Worm (Caenorhabditis elegans) whole organism, L4 larva: ENCODE results near the gene lec-6.
A peak's percentile ranks its signal among the peaks of the same experiment; 100 is the strongest.

Source experiments
- D1046.2 ChIP-seq: fragments of 200-800 bp; sonication (Bioruptor generic); IDR thresholded peaks from 2 replicates; pipeline ENCODE4 v1.3.6; 2022; ENCODE audit warnings: missing genetic modification characterization, missing compliant biosample characterization
- F10B5.3 ChIP-seq: sonication (generic microtip); optimal IDR thresholded peaks from 2 replicates; lab custom pipeline; 2016; ENCODE audit warnings: mild to moderate bottlenecking, missing genetic modification characterization, missing compliant biosample characterization
- F26F4.8 ChIP-seq: fragments of 200-800 bp; sonication (Bioruptor generic); conservative IDR thresholded peaks from 2 replicates; pipeline ENCODE4 v1.3.6; 2022; ENCODE audit warnings: missing genetic modification characterization, missing compliant biosample characterization
- F37D6.2 ChIP-seq: sonication (generic microtip); optimal IDR thresholded peaks from 2 replicates; lab custom pipeline; 2016; ENCODE audit warnings: mild to moderate bottlenecking, missing genetic modification characterization, missing compliant biosample characterization
- F49E8.2 ChIP-seq: sonication (generic microtip); optimal IDR thresholded peaks from 2 replicates; lab custom pipeline; 2016; ENCODE audit warnings: missing compliant biosample characterization, mild to moderate bottlenecking, missing genetic modification characterization, borderline replicate concordance
- T20F7.1 ChIP-seq: fragments of 200-800 bp; sonication (Bioruptor generic); optimal IDR thresholded peaks from 2 replicates; lab custom pipeline; 2018; ENCODE audit warnings: mild to moderate bottlenecking, missing genetic modification characterization, missing compliant biosample characterization
- Y48G9A.11 ChIP-seq: fragments of 200-800 bp; sonication (Bioruptor generic); IDR thresholded peaks from 2 replicates; pipeline ENCODE4 v1.3.6; 2022; ENCODE audit warnings: missing genetic modification reagents, missing genetic modification characterization, missing compliant biosample characterization
- aha-1 ChIP-seq: fragments of 150-350 bp; peaks from one replicate; lab custom pipeline; 2014; ENCODE audit warnings: missing biosample characterization, missing genetic modification characterization
- arid-1 ChIP-seq: fragments of 200-800 bp; sonication (Bioruptor generic); conservative IDR thresholded peaks from 2 replicates; pipeline ENCODE4 v1.3.6; 2022; ENCODE audit warnings: missing genetic modification reagents, missing genetic modification characterization, missing compliant biosample characterization
- ceh-20 ChIP-seq: fragments of 200-800 bp; sonication (Bioruptor generic); IDR thresholded peaks from 2 replicates; pipeline ENCODE4 v1.3.6; 2022; ENCODE audit warnings: missing genetic modification reagents, missing genetic modification characterization, missing compliant biosample characterization
- ceh-44 ChIP-seq: fragments of 200-800 bp; sonication (Bioruptor generic); IDR thresholded peaks from 2 replicates; pipeline ENCODE4 v1.3.6; 2022; ENCODE audit warnings: missing genetic modification reagents, missing genetic modification characterization, missing compliant biosample characterization
- ceh-62 ChIP-seq: sonication (generic microtip); optimal IDR thresholded peaks from 2 replicates; lab custom pipeline; 2017; ENCODE audit warnings: missing biosample characterization, missing genetic modification characterization
- ceh-82 ChIP-seq: sonication (generic microtip); optimal IDR thresholded peaks from 2 replicates; lab custom pipeline; 2017; ENCODE audit warnings: missing biosample characterization, missing genetic modification characterization
- daf-8 ChIP-seq: fragments of 200-800 bp; sonication (Bioruptor generic); IDR thresholded peaks from 2 replicates; pipeline ENCODE4 v1.3.6; 2022; ENCODE audit warnings: missing genetic modification characterization, missing compliant biosample characterization
- dmd-6 ChIP-seq: fragments of 200-800 bp; sonication (Bioruptor generic); IDR thresholded peaks from 2 replicates; pipeline ENCODE4 v1.3.6; 2022; ENCODE audit warnings: missing genetic modification reagents, missing genetic modification characterization, missing compliant biosample characterization
- dmd-9 ChIP-seq: fragments of 200-800 bp; sonication (Bioruptor generic); IDR thresholded peaks from 2 replicates; pipeline ENCODE4 v1.3.6; 2022; ENCODE audit warnings: missing genetic modification reagents, missing genetic modification characterization, missing compliant biosample characterization
- dve-1 ChIP-seq: sonication (generic microtip); optimal IDR thresholded peaks from 2 replicates; lab custom pipeline; 2017; ENCODE audit warnings: antibody characterized with exemption, mild to moderate bottlenecking, missing genetic modification characterization, missing compliant biosample characterization; ENCODE audit not compliant: insufficient read depth
- egl-43 ChIP-seq: fragments of 200-800 bp; sonication (Bioruptor generic); IDR thresholded peaks from 2 replicates; pipeline ENCODE4 v1.3.6; 2022; ENCODE audit warnings: missing genetic modification reagents, missing genetic modification characterization, missing compliant biosample characterization
- fkh-10 ChIP-seq: fragments of 150-350 bp; optimal IDR thresholded peaks from 2 replicates; lab custom pipeline; 2014; ENCODE audit warnings: missing biosample characterization, missing genetic modification reagents, missing genetic modification characterization
- fos-1 ChIP-seq: fragments of 150-350 bp; optimal IDR thresholded peaks from 2 replicates; lab custom pipeline; 2014; ENCODE audit warnings: missing biosample characterization, missing genetic modification characterization
- hmg-1.1 ChIP-seq: fragments of 200-800 bp; sonication (Bioruptor generic); IDR thresholded peaks from 2 replicates; pipeline ENCODE4 v1.3.6; 2022; ENCODE audit warnings: missing genetic modification reagents, missing genetic modification characterization, missing compliant biosample characterization
- lin-15B ChIP-seq: fragments of 150-350 bp; sonication (generic microtip); optimal IDR thresholded peaks from 3 replicates; lab custom pipeline; 2014; ENCODE audit warnings: missing biosample characterization, missing genetic modification characterization
- lin-29 ChIP-seq: fragments of 200-800 bp; sonication (Bioruptor generic); IDR thresholded peaks from 2 replicates; pipeline ENCODE4 v1.3.6; 2022; ENCODE audit warnings: missing genetic modification reagents, missing genetic modification characterization, missing compliant biosample characterization
- lin-38 ChIP-seq: fragments of 200-800 bp; sonication (Bioruptor generic); IDR thresholded peaks from 2 replicates; pipeline ENCODE4 v1.3.6; 2022; ENCODE audit warnings: missing genetic modification reagents, missing genetic modification characterization, missing compliant biosample characterization
- lir-3 ChIP-seq: sonication (generic microtip); optimal IDR thresholded peaks from 2 replicates; lab custom pipeline; 2016; ENCODE audit warnings: mild to moderate bottlenecking, missing genetic modification characterization, missing compliant biosample characterization
- madf-9 ChIP-seq: fragments of 200-800 bp; sonication (Bioruptor generic); conservative IDR thresholded peaks from 2 replicates; pipeline ENCODE4 v1.3.6; 2022; ENCODE audit warnings: missing genetic modification reagents, missing genetic modification characterization, missing compliant biosample characterization
- mep-1 ChIP-seq: fragments of 150-350 bp; sonication (generic microtip); optimal IDR thresholded peaks from 3 replicates; lab custom pipeline; 2014; ENCODE audit warnings: missing biosample characterization, missing genetic modification characterization
- mxl-3 ChIP-seq: fragments of 200-800 bp; sonication (Bioruptor generic); optimal IDR thresholded peaks from 2 replicates; lab custom pipeline; 2018; ENCODE audit warnings: mild to moderate bottlenecking, missing genetic modification characterization, missing compliant biosample characterization
- nhr-10 ChIP-seq: fragments of 150-350 bp; optimal IDR thresholded peaks from 2 replicates; lab custom pipeline; 2014; ENCODE audit warnings: missing biosample characterization, missing genetic modification characterization
- nhr-102 ChIP-seq: sonication (generic microtip); optimal IDR thresholded peaks from 2 replicates; lab custom pipeline; 2016; ENCODE audit warnings: mild to moderate bottlenecking, missing genetic modification characterization, moderate library complexity, missing compliant biosample characterization
- nhr-111 ChIP-seq: fragments of 200-800 bp; sonication (Bioruptor generic); optimal IDR thresholded peaks from 2 replicates; lab custom pipeline; 2018; ENCODE audit warnings: mild to moderate bottlenecking, missing genetic modification characterization, missing compliant biosample characterization
- nhr-41 ChIP-seq: fragments of 200-800 bp; sonication (Bioruptor generic); IDR thresholded peaks from 2 replicates; pipeline ENCODE4 v1.3.6; 2022; ENCODE audit warnings: missing genetic modification reagents, missing genetic modification characterization, missing compliant biosample characterization
- nhr-6 ChIP-seq: fragments of 150-350 bp; optimal IDR thresholded peaks from 2 replicates; lab custom pipeline; 2014; ENCODE audit warnings: missing biosample characterization, missing genetic modification characterization
- pha-4 ChIP-seq, 2 experiments: fragments of 150-350 bp in 1 of 2; fragments of 200-800 bp in 1 of 2; sonication (Bioruptor generic) in 1 of 2; IDR thresholded peaks in 1 of 2; optimal IDR thresholded peaks in 1 of 2; 2 replicates each; pipeline versions ENCODE4 v1.3.6 to Lab custom; 2014 to 2022; ENCODE audit warnings: missing genetic modification characterization in 2 of 2, missing genetic modification reagents in 2 of 2, missing biosample characterization in 1 of 2, missing compliant biosample characterization in 1 of 2
- php-3 ChIP-seq: fragments of 200-800 bp; sonication (Bioruptor generic); IDR thresholded peaks from 2 replicates; pipeline ENCODE4 v1.3.6; 2022; ENCODE audit warnings: missing genetic modification reagents, missing genetic modification characterization, missing compliant biosample characterization
- pqm-1 ChIP-seq: sonication (generic microtip); optimal IDR thresholded peaks from 2 replicates; lab custom pipeline; 2017; ENCODE audit warnings: missing biosample characterization, missing genetic modification characterization
- sdz-12 ChIP-seq: fragments of 200-800 bp; sonication (Bioruptor generic); optimal IDR thresholded peaks from 2 replicates; lab custom pipeline; 2018; ENCODE audit warnings: mild to moderate bottlenecking, missing genetic modification characterization, missing compliant biosample characterization
- set-16 ChIP-seq: fragments of 200-800 bp; sonication (Bioruptor generic); IDR thresholded peaks from 2 replicates; pipeline ENCODE4 v1.3.6; 2022; ENCODE audit warnings: missing genetic modification reagents, missing genetic modification characterization, missing compliant biosample characterization
- skn-1 ChIP-seq: fragments of 150-350 bp; optimal IDR thresholded peaks from 2 replicates; lab custom pipeline; 2014; ENCODE audit warnings: missing biosample characterization, missing genetic modification characterization
- snpc-1.2 ChIP-seq: fragments of 200-800 bp; sonication (Bioruptor generic); IDR thresholded peaks from 2 replicates; pipeline ENCODE4 v1.3.6; 2022; ENCODE audit warnings: missing genetic modification reagents, missing genetic modification characterization, missing compliant biosample characterization
- snpc-4 ChIP-seq: fragments of 150-350 bp; optimal IDR thresholded peaks from 2 replicates; lab custom pipeline; 2014; ENCODE audit warnings: missing biosample characterization, missing genetic modification characterization
- unc-62 ChIP-seq, 3 experiments: fragments of 150-350 bp in 1 of 3; sonication (generic microtip); optimal IDR thresholded peaks in 2 of 3; peaks in 1 of 3; 1 replicate in 1 of 3; 2 replicates in 2 of 3; lab custom pipeline; 2014 to 2017; ENCODE audit warnings: missing biosample characterization in 3 of 3, missing genetic modification characterization in 3 of 3, missing genetic modification reagents in 3 of 3, missing genotype in 1 of 3
- zfp-3 ChIP-seq: fragments of 200-800 bp; sonication (Bioruptor generic); conservative IDR thresholded peaks from 2 replicates; pipeline ENCODE4 v1.3.6; 2022; ENCODE audit warnings: missing genetic modification reagents, missing genetic modification characterization, missing compliant biosample characterization
- zip-11 ChIP-seq: fragments of 200-800 bp; sonication (Bioruptor generic); IDR thresholded peaks from 2 replicates; pipeline ENCODE4 v1.3.6; 2022; ENCODE audit warnings: missing genetic modification characterization, missing compliant biosample characterization
- zip-2 ChIP-seq: fragments of 150-350 bp; optimal IDR thresholded peaks from 2 replicates; lab custom pipeline; 2014; ENCODE audit warnings: missing biosample characterization, missing genetic modification characterization

The lec-6 gene

ce11 chrIII:598168-598567, 2.0 kb downstream of the lec-6 start (continued):
- TF ChIP-seq ceh-62 (tag; lab: Kevin White, UChicago) = no peak
- TF ChIP-seq dmd-6 (GFP tag; lab: Robert Waterston, UW) = 0 out of 2 replicates have a peak, but pooled peaks have one; percentile 17
- TF ChIP-seq arid-1 (GFP tag; lab: Robert Waterston, UW) = 0 out of 2 replicates have a peak, but pooled peaks have one; percentile 15
- TF ChIP-seq sdz-12 (GFP tag; lab: Kevin White, UChicago) = no peak
- TF ChIP-seq snpc-1.2 (GFP tag; lab: Robert Waterston, UW) = no peak
- TF ChIP-seq ceh-20 (GFP tag; lab: Robert Waterston, UW) = no peak
- no peak for TF ChIP-seq aha-1 (tag; lab: Kevin White, UChicago)
- no peak for TF ChIP-seq nhr-41 (GFP tag; lab: Robert Waterston, UW)
- no peak for TF ChIP-seq pqm-1 (tag; lab: Kevin White, UChicago)
- no peak for TF ChIP-seq unc-62 (GFP tag; optimal IDR thresholded peaks at IDR 0.05 in 1 of 2; lab: Kevin White, UChicago)
- TF ChIP-seq unc-62 (tag; optimal IDR thresholded peaks at IDR 0.05; lab: Kevin White, UChicago) = no peak
- TF ChIP-seq pha-4 (GFP tag; IDR thresholded peaks at IDR 0.05; lab: Robert Waterston, UW) = no peak
- no peak for TF ChIP-seq pha-4 (tag; optimal IDR thresholded peaks at IDR 0.05; lab: Kevin White, UChicago)
- no peak for TF ChIP-seq F49E8.2 (tag; lab: Kevin White, UChicago)
- TF ChIP-seq T20F7.1 = no peak
- TF ChIP-seq F37D6.2 (tag; lab: Kevin White, UChicago) = no peak
- no peak for TF ChIP-seq nhr-111 (GFP tag; lab: Kevin White, UChicago)
- no peak for TF ChIP-seq nhr-10 (tag; lab: Kevin White, UChicago)
- TF ChIP-seq lin-29 (GFP tag; lab: Robert Waterston, UW) = no peak
- no peak for TF ChIP-seq F10B5.3 (tag; lab: Kevin White, UChicago)
- peak; percentile 61 for TF ChIP-seq mep-1
- TF ChIP-seq dmd-9 (GFP tag; lab: Robert Waterston, UW) = no peak
- TF ChIP-seq dve-1 (tag; lab: Kevin White, UChicago) = peak; percentile 31
- TF ChIP-seq zip-2 (tag; lab: Kevin White, UChicago) = no peak
- no peak for TF ChIP-seq snpc-4 (tag; lab: Kevin White, UChicago)
- TF ChIP-seq daf-8 (GFP tag; lab: Robert Waterston, UW) = no peak
- TF ChIP-seq ceh-82 = no peak
- TF ChIP-seq fkh-10 (GFP tag; lab: Kevin White, UChicago) = no peak
- TF ChIP-seq, all 104 proteins: peak for 21

- TF ChIP-seq egl-43 (GFP tag; lab: Robert Waterston, UW) (0 out of 2 replicates have a peak, but pooled peaks have one; percentile 14), set-16 (peak; percentile 83; the same call in 1 of the 2 replicates), dve-1 (tag; lab: Kevin White, UChicago) (no peak), lin-38 (no peak)
These were observed 4.7 kb downstream of the lec-6 start for ce11 chrIII:595449-595848.

- no peak for TF ChIP-seq D1046.2 (GFP tag; lab: Robert Waterston, UW)
- no peak for TF ChIP-seq lin-15B (tag; lab: Kevin White, UChicago)
- TF ChIP-seq lir-3 (tag; lab: Kevin White, UChicago) = no peak
- TF ChIP-seq nhr-111 (GFP tag; lab: Kevin White, UChicago) = no peak
- TF ChIP-seq skn-1 (tag; lab: Kevin White, UChicago) = no peak
- TF ChIP-seq nhr-102 (tag; lab: Kevin White, UChicago) = no peak
- TF ChIP-seq dmd-6 (GFP tag; lab: Robert Waterston, UW) = no peak
- TF ChIP-seq madf-9 (GFP tag; lab: Robert Waterston, UW) = no peak
- TF ChIP-seq Y48G9A.11 = no peak
- TF ChIP-seq ceh-20 (GFP tag; lab: Robert Waterston, UW) = no peak
- no peak for TF ChIP-seq mxl-3 (GFP tag; lab: Kevin White, UChicago)
- no peak for TF ChIP-seq nhr-6 (tag; lab: Kevin White, UChicago)
- no peak for TF ChIP-seq php-3 (GFP tag; lab: Robert Waterston, UW)
- TF ChIP-seq zfp-3 (GFP tag; lab: Robert Waterston, UW) = no peak
- no peak for TF ChIP-seq F26F4.8 (GFP tag; lab: Robert Waterston, UW)
- TF ChIP-seq fos-1 (tag; lab: Kevin White, UChicago) = no peak
- TF ChIP-seq hmg-1.1 (GFP tag; lab: Robert Waterston, UW) = no peak
- TF ChIP-seq zip-11 (GFP tag; lab: Robert Waterston, UW) = no peak
- no peak for TF ChIP-seq ceh-44
- no peak for TF ChIP-seq fkh-10 (GFP tag; lab: Kevin White, UChicago)
- TF ChIP-seq, all 104 proteins: peak for 0
These were observed 13.2 kb downstream of the lec-6 start, which contains the start of gene helq-1 for ce11 chrIII:587009-587408. Gene helq-1 (minus strand): TSS chrIII:587109.
